Worm (Caenorhabditis elegans): ENCODE data around the gene txt-13.

- TF ChIP-seq unc-62 (GFP tag; optimal IDR thresholded peaks at IDR 0.05) (no peak), pag-3 (tag; optimal IDR thresholded peaks at IDR 0.05; ENCODE audit: borderline replicate concordance, insufficient read depth) (no peak)
These were observed 24.2 kb upstream of the txt-13 start for ce11 chrII:10545924-10546783.
